Worm (Caenorhabditis elegans): ENCODE results near the gene cal-3.

DNA sequence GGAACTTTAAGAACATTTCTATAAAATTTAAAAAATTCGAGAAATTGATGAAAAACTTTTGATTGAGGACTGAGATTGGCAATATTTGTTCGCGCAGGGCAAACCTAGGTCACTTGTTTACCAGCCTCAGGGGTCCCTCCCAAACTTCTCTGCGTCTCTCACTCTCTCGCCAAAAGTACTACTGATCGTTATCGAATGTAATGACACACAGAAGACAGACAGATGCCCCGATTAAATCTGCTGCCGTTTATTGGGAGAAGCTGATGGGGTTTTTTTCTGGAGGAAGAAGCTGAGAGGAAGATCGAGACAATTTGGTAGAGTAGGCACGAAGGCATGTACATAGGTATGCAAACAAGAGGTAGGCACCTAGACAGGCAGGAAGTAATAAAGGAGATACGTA lies 9.6 kb downstream of the cal-3 start:
- no peak for TF ChIP-seq dao-5 (tag; optimal IDR thresholded peaks at IDR 0.05)
- TF ChIP-seq him-1 (tag; optimal IDR thresholded peaks at IDR 0.05), result no peak
